Fruit fly (Drosophila melanogaster) Kc167 (cell line): Measurements from ENCODE around the gene Gba1b.

Source experiments
- Myc ChIP-seq: fragments of >200 bp; optimal IDR thresholded peaks from 2 replicates; lab custom pipeline; 2017; ENCODE audit warnings: missing external identifiers
- Sin3A ChIP-seq: fragments of >200 bp; optimal IDR thresholded peaks from 2 replicates; lab custom pipeline; 2018; ENCODE audit warnings: missing external identifiers
- h ChIP-seq: fragments of >200 bp; optimal IDR thresholded peaks from 3 replicates; lab custom pipeline; 2018; ENCODE audit warnings: missing external identifiers
- insv ChIP-seq: fragments of >200 bp; optimal IDR thresholded peaks from 3 replicates; lab custom pipeline; 2018; ENCODE audit warnings: missing external identifiers
- psq ChIP-seq: fragments of >200 bp; optimal IDR thresholded peaks from 2 replicates; lab custom pipeline; 2017; ENCODE audit warnings: missing external identifiers

DNA sequence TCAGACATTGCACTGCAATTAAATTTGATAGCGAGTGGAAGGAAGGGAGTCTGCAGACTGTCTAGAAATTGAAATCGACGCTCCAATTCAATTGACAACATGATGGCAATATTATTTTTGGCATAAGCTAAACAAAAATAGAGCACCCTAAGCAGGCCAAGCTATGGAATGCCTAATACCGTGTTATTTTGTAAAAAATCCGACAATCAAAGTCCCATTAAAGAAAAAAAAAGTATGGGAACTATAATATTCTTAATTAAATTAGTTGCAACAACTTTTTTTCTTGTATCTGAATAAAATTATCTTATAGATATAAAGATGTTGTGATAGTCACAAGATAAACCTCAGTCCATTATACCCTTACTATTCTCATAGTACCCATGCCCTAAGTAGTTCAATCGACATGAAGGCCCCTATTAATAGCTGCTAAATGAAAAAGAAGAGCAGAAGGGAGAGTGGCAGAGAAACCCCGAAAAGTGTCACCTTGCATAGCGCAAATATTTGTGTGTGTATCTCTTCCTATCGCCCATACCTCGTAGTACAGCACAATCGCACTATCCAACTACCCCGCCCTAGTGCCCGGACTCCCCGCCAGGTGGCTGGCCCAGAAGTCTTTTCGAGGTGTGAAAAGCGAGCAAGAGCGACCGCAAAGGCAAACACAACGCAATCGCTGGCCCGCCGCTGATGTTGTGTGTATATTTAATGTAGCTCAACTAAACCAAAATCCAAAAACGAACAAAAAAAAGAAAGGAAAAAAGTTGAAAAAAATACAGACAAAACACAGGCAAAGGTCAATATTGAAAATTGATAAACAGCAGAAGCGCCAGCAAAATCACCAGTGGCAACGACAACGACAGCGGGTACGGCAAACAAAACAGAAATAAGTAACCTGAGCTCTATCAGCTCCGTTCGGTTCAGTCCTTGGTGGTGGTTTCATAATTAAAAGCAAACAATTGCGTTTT, 47.0 kb upstream of the Gba1b start:
- TF ChIP-seq insv (lab: Kevin White, UChicago) (no peak), psq (lab: Kevin White, UChicago) (no peak), h (lab: Kevin White, UChicago) (no peak), Myc (lab: Kevin White, UChicago) (no peak), Sin3A (lab: Kevin White, UChicago) (no peak)
